Worm (Caenorhabditis elegans): ENCODE data around the gene farl-11.

ce11 chrII:7098578-7098977, 6.3 kb downstream of the farl-11 start, which contains the start of gene mct-5:
- no peak for TF ChIP-seq lsy-2 (tag; optimal IDR thresholded peaks at IDR 0.05)
- no peak for TF ChIP-seq mes-2 (tag; optimal IDR thresholded peaks at IDR 0.05; ENCODE audit: poor library complexity, severe bottlenecking)
- TF ChIP-seq ceh-28 (tag; optimal IDR thresholded peaks at IDR 0.05): no peak
- TF ChIP-seq snpc-1.2 (GFP tag; IDR thresholded peaks at IDR 0.05): no peak
- no peak for TF ChIP-seq mep-1 (tag; optimal IDR thresholded peaks at IDR 0.05)
- TF ChIP-seq nhr-28 (tag; optimal IDR thresholded peaks at IDR 0.05): no peak
- TF ChIP-seq hlh-30 (tag; optimal IDR thresholded peaks at IDR 0.05; ENCODE audit: insufficient read depth): no peak
- no peak for TF ChIP-seq ceh-44 (GFP tag; IDR thresholded peaks at IDR 0.05)
- TF ChIP-seq fos-1 (tag; optimal IDR thresholded peaks at IDR 0.05): no peak
- no peak for TF ChIP-seq aha-1 (tag)
